Fruit fly (Drosophila melanogaster): ENCODE results near the gene CG10096.

Gene CG10096

dm6 chr3R:12429120-12429610 lies 33.4 kb upstream of the CG10096 start, which contains the start of the genes CG5641 and CG5245 (continued):
- TF ChIP-seq Xrp1 (GFP tag; IDR thresholded peaks at IDR 0.05) (no peak), CG13123 (GFP tag; optimal IDR thresholded peaks at IDR 0.05) (no peak), sens (GFP tag) (peak; percentile 34), CG13287 (GFP tag; IDR thresholded peaks at IDR 0.05; ENCODE audit: partially characterized antibody) (peak; percentile 18; the same call in 1 of the 2 replicates), Ets97D (GFP tag; optimal IDR thresholded peaks at IDR 0.05) (peak; percentile 23), ken (GFP tag; IDR thresholded peaks at IDR 0.05) (no peak), gfzf (GFP tag; optimal IDR thresholded peaks at IDR 0.05) (peak; percentile 85), B-H1 (GFP tag; IDR thresholded peaks at IDR 0.05) (no peak), Stat92E (GFP tag; optimal IDR thresholded peaks at IDR 0.05) (peak in 1 of 3 experiments; percentile 5), Camta (GFP tag; optimal IDR thresholded peaks at IDR 0.05) (no peak), wek (GFP tag; optimal IDR thresholded peaks at IDR 0.05) (no peak), E2f2 (GFP tag; IDR thresholded peaks at IDR 0.05) (peak; percentile 64), en (GFP tag; optimal IDR thresholded peaks at IDR 0.05) (no peak), Sry-β (GFP tag; optimal IDR thresholded peaks at IDR 0.05) (peak; percentile 14), hkb (optimal IDR thresholded peaks at IDR 0.05) (peak; percentile 26), hkb (GFP tag; IDR thresholded peaks at IDR 0.05) (no peak), Myb (GFP tag; optimal IDR thresholded peaks at IDR 0.05) (peak; percentile 31), Taf1 (GFP tag; IDR thresholded peaks at IDR 0.05) (no peak), NC2α (GFP tag; optimal IDR thresholded peaks at IDR 0.05) (no peak), YL-1 (GFP tag; optimal IDR thresholded peaks at IDR 0.05) (peak; percentile 23), Dp (GFP tag; optimal IDR thresholded peaks at IDR 0.05) (peak; percentile 60), CG30020 (tag; optimal IDR thresholded peaks at IDR 0.05) (peak; percentile 15), GATAe (GFP tag; conservative IDR thresholded peaks at IDR 0.05) (no peak), row (GFP tag; IDR thresholded peaks at IDR 0.05) (peak; percentile 40; the same call in 2 of the 3 replicates), kay (GFP tag; optimal IDR thresholded peaks at IDR 0.05) (no peak), pzg (GFP tag; optimal IDR thresholded peaks at IDR 0.05) (peak; percentile 51), CG43689 (GFP tag; IDR thresholded peaks at IDR 0.05) (no peak), Lhr (GFP tag; optimal IDR thresholded peaks at IDR 0.05) (peak; percentile 31), nerfin-1 (tag; optimal IDR thresholded peaks at IDR 0.05) (peak; percentile 58), CG11093 (GFP tag; IDR thresholded peaks at IDR 0.05) (no peak), disco-r (GFP tag; optimal IDR thresholded peaks at IDR 0.05) (no peak), insv (GFP tag; optimal IDR thresholded peaks at IDR 0.05) (peak in 1 of 2 experiments; percentile 0), phol (tag; optimal IDR thresholded peaks at IDR 0.05) (peak; percentile 29), Dfd (GFP tag; optimal IDR thresholded peaks at IDR 0.05) (no peak), CG11398 (GFP tag; optimal IDR thresholded peaks at IDR 0.05) (no peak)

- TF ChIP-seq fu2 (GFP tag; optimal IDR thresholded peaks at IDR 0.05) (no peak), CG17385 (GFP tag; optimal IDR thresholded peaks at IDR 0.05) (peak; percentile 21), jigr1 (GFP tag; IDR thresholded peaks at IDR 0.05) (no peak), chif (GFP tag; optimal IDR thresholded peaks at IDR 0.05) (no peak), CG17361 (GFP tag; IDR thresholded peaks at IDR 0.05) (peak; percentile 20), CG10565 (GFP tag; optimal IDR thresholded peaks at IDR 0.05) (no peak), CG13296 (GFP tag; optimal IDR thresholded peaks at IDR 0.05) (peak; percentile 5), Scr (GFP tag; IDR thresholded peaks at IDR 0.05; ENCODE audit: partially characterized antibody) (peak; percentile 47; the same call in 1 of the 2 replicates), Hr3 (GFP tag; optimal IDR thresholded peaks at IDR 0.05) (no peak), HLH4C (GFP tag; IDR thresholded peaks at IDR 0.05; ENCODE audit: partially characterized antibody) (peak; percentile 41; the same call in 1 of the 3 replicates), pros (GFP tag; optimal IDR thresholded peaks at IDR 0.05) (no peak), CG16813 (GFP tag; IDR thresholded peaks at IDR 0.05; ENCODE audit: partially characterized antibody) (no peak), nerfin-2 (GFP tag; IDR thresholded peaks at IDR 0.05; ENCODE audit: partially characterized antibody) (peak; percentile 38; the same call in 1 of the 2 replicates), HHEX (GFP tag; optimal IDR thresholded peaks at IDR 0.05) (no peak), CHES-1-like (GFP tag; optimal IDR thresholded peaks at IDR 0.05) (no peak), stc (GFP tag; IDR thresholded peaks at IDR 0.05) (no peak), gro (GFP tag; optimal IDR thresholded peaks at IDR 0.05) (no peak), peb (GFP tag; IDR thresholded peaks at IDR 0.05) (no peak)
Measured at dm6 chr3R:12426310-12426653, 30.5 kb upstream of the CG10096 start, which contains the start of gene NANS. Gene NANS (plus strand): TSS chr3R:12426578.
